Worm (Caenorhabditis elegans) whole organism, mixed stage, embryonic: ENCODE data around the gene F57F4.2.

Source experiments
- M03D4.4 ChIP-seq: sonication (generic microtip); optimal IDR thresholded peaks from 2 replicates; lab custom pipeline; 2017; ENCODE audit warnings: mild to moderate bottlenecking, missing genetic modification characterization, missing compliant biosample characterization
- bed-3 ChIP-seq: fragments of 200-800 bp; sonication (Bioruptor generic); optimal IDR thresholded peaks from 3 replicates; lab custom pipeline; 2018; ENCODE audit warnings: mild to moderate bottlenecking, missing genetic modification characterization, moderate library complexity, missing compliant biosample characterization
- blmp-1 ChIP-seq: fragments of 150-350 bp; optimal IDR thresholded peaks from 2 replicates; lab custom pipeline; 2014; ENCODE audit warnings: missing biosample characterization, missing genetic modification characterization
- ceh-83 ChIP-seq: fragments of 200-800 bp; sonication (Bioruptor generic); optimal IDR thresholded peaks from 2 replicates; lab custom pipeline; 2018; ENCODE audit warnings: mild to moderate bottlenecking, missing genetic modification characterization, missing compliant biosample characterization
- drap-1 ChIP-seq: fragments of 200-800 bp; sonication (Bioruptor generic); optimal IDR thresholded peaks from 3 replicates; lab custom pipeline; 2018; ENCODE audit warnings: mild to moderate bottlenecking, missing genetic modification characterization, missing compliant biosample characterization
- elt-1 ChIP-seq: sonication (generic microtip); optimal IDR thresholded peaks from 2 replicates; lab custom pipeline; 2017; ENCODE audit warnings: missing genetic modification characterization, mild to moderate bottlenecking, missing compliant biosample characterization, antibody characterized with exemption, moderate library complexity, borderline replicate concordance; ENCODE audit not compliant: insufficient read depth
- elt-3 ChIP-seq: fragments of 150-350 bp; optimal IDR thresholded peaks from 2 replicates; lab custom pipeline; 2014; ENCODE audit warnings: missing biosample characterization, missing genetic modification characterization
- flh-1 ChIP-seq: fragments of 200-800 bp; sonication (Bioruptor generic); optimal IDR thresholded peaks from 2 replicates; lab custom pipeline; 2018; ENCODE audit warnings: mild to moderate bottlenecking, missing genetic modification characterization, moderate library complexity, missing compliant biosample characterization
- ham-2 ChIP-seq: fragments of 200-800 bp; sonication (Bioruptor generic); optimal IDR thresholded peaks from 2 replicates; lab custom pipeline; 2018; ENCODE audit warnings: mild to moderate bottlenecking, missing genetic modification characterization, missing compliant biosample characterization
- hlh-1 ChIP-seq: fragments of 150-350 bp; optimal IDR thresholded peaks from 2 replicates; lab custom pipeline; 2014; ENCODE audit warnings: missing biosample characterization, missing genetic modification reagents, missing genetic modification characterization
- lin-13 ChIP-seq: fragments of 150-350 bp; optimal IDR thresholded peaks from 2 replicates; lab custom pipeline; 2014; ENCODE audit warnings: missing biosample characterization, missing genetic modification characterization
- lin-32 ChIP-seq: fragments of 200-800 bp; sonication (Bioruptor generic); optimal IDR thresholded peaks from 2 replicates; lab custom pipeline; 2018; ENCODE audit warnings: mild to moderate bottlenecking, missing genetic modification characterization, missing compliant biosample characterization
- mab-5 ChIP-seq: fragments of 150-350 bp; optimal IDR thresholded peaks from 2 replicates; lab custom pipeline; 2014; ENCODE audit warnings: missing biosample characterization, missing genetic modification characterization
- mep-1 ChIP-seq: fragments of 150-350 bp; optimal IDR thresholded peaks from 2 replicates; lab custom pipeline; 2017; ENCODE audit warnings: missing biosample characterization, missing genetic modification reagents, missing genetic modification characterization, inconsistent platforms
- mls-2 ChIP-seq: sonication (generic microtip); optimal IDR thresholded peaks from 2 replicates; lab custom pipeline; 2016; ENCODE audit warnings: mild to moderate bottlenecking, missing genetic modification characterization, moderate library complexity, missing compliant biosample characterization
- nhr-12 ChIP-seq: fragments of 150-350 bp; optimal IDR thresholded peaks from 2 replicates; lab custom pipeline; 2014; ENCODE audit warnings: missing biosample characterization, missing genetic modification characterization
- nhr-2 ChIP-seq: fragments of 150-350 bp; optimal IDR thresholded peaks from 2 replicates; lab custom pipeline; 2014; ENCODE audit warnings: missing biosample characterization, missing genetic modification characterization
- nhr-237 ChIP-seq: fragments of 150-350 bp; optimal IDR thresholded peaks from 2 replicates; lab custom pipeline; 2014; ENCODE audit warnings: missing biosample characterization, missing genetic modification characterization
- nhr-28 ChIP-seq: fragments of 150-350 bp; optimal IDR thresholded peaks from 2 replicates; lab custom pipeline; 2014; ENCODE audit warnings: missing biosample characterization, missing genetic modification characterization
- nhr-76 ChIP-seq: sonication (generic microtip); optimal IDR thresholded peaks from 2 replicates; lab custom pipeline; 2017; ENCODE audit warnings: missing biosample characterization, missing genetic modification characterization
- pha-4 ChIP-seq: fragments of 150-350 bp; optimal IDR thresholded peaks from 2 replicates; lab custom pipeline; 2018; ENCODE audit warnings: missing biosample characterization, missing genetic modification reagents, missing genetic modification characterization
- sem-2 ChIP-seq: fragments of 200-800 bp; sonication (Bioruptor generic); optimal IDR thresholded peaks from 2 replicates; lab custom pipeline; 2018; ENCODE audit warnings: mild to moderate bottlenecking, missing genetic modification characterization, missing compliant biosample characterization
- snpc-4 ChIP-seq: fragments of 150-350 bp; optimal IDR thresholded peaks from 2 replicates; lab custom pipeline; 2014; ENCODE audit warnings: missing biosample characterization, missing genetic modification characterization
- sptf-1 ChIP-seq: sonication (generic microtip); optimal IDR thresholded peaks from 2 replicates; lab custom pipeline; 2017; ENCODE audit warnings: mild to moderate bottlenecking, missing genetic modification characterization, moderate library complexity, missing compliant biosample characterization
- tbx-8 ChIP-seq: fragments of 200-800 bp; sonication (Bioruptor generic); optimal IDR thresholded peaks from 2 replicates; lab custom pipeline; 2018; ENCODE audit warnings: mild to moderate bottlenecking, missing genetic modification characterization, moderate library complexity, missing compliant biosample characterization
- unc-120 ChIP-seq: sonication (generic microtip); optimal IDR thresholded peaks from 2 replicates; lab custom pipeline; 2017; ENCODE audit warnings: missing genetic modification characterization, missing compliant biosample characterization; ENCODE audit not compliant: poor library complexity, severe bottlenecking
- unc-62 ChIP-seq: fragments of 150-350 bp; optimal IDR thresholded peaks from 2 replicates; lab custom pipeline; 2014; ENCODE audit warnings: missing biosample characterization, missing genetic modification reagents, missing genetic modification characterization
- zip-8 ChIP-seq: fragments of 150-350 bp; optimal IDR thresholded peaks from 2 replicates; lab custom pipeline; 2014; ENCODE audit warnings: missing biosample characterization, missing genetic modification characterization
- ztf-11 ChIP-seq: fragments of 150-350 bp; optimal IDR thresholded peaks from 2 replicates; lab custom pipeline; 2014; ENCODE audit warnings: missing biosample characterization, missing genetic modification characterization

Gene F57F4.2

DNA sequence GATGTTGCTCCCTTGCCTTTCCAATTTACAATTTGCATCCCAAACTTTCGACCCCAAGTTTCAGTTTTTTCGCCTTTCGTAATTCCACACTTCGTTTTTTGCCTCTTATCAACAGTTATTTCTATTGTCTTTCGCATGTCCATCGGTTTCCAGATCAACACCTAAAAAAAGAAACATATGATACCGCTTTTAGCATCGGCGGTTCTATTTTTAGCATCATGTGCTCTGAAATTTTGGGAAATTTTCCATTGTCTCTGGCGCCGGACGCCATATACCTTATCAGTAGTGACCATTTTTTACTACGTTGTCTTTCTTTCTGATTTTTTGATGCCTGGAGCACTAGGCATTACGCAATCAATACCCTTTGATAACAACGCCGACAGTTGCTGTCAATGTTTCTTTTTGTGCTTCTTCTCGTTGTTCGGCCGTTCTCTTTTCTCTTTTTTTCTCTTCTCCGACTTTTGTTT is 33.5 kb downstream of the F57F4.2 start, which contains the start of gene bcl-11:
TSS of gene bcl-11 (plus strand) at position 51 of the 467 bp plus-strand sequence.
- TF ChIP-seq unc-62 (GFP tag; lab: Kevin White, UChicago): no peak
- TF ChIP-seq nhr-28 (tag; lab: Kevin White, UChicago): no peak
- no peak for TF ChIP-seq mep-1 (tag; lab: Kevin White, UChicago)
- no peak for TF ChIP-seq zip-8 (tag; lab: Kevin White, UChicago)
- no peak for TF ChIP-seq hlh-1 (tag; lab: Kevin White, UChicago)
- TF ChIP-seq blmp-1 (tag; lab: Kevin White, UChicago): no peak
- TF ChIP-seq M03D4.4 (tag; lab: Kevin White, UChicago): no peak
- TF ChIP-seq, all 35 proteins: peak for 0

DNA sequence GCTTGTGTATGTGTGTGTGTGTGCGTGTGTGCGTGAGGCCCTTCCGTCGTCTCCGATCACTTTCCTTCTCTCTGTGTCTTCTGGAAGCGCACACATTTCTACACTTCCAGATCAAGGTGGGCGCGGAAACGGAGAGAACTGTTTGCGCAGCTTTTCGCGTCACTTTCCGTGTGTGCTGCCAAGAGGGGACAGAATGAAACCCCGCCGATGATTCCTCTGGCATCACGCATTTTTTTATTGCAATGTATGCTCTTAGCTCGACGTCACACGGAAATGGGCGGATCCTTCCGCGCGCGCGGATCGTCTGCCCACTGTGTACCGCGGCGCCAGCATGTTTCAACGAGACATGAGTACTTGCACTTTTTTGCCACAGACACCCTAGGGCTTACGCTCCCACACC is 34.1 kb downstream of the F57F4.2 start:
- no peak for TF ChIP-seq lin-32 (GFP tag; lab: Kevin White, UChicago)
- TF ChIP-seq drap-1 (GFP tag; lab: Kevin White, UChicago): no peak
- TF ChIP-seq pha-4: no peak
- TF ChIP-seq sem-2 (GFP tag; lab: Kevin White, UChicago): no peak
- no peak for TF ChIP-seq mls-2 (tag; lab: Kevin White, UChicago)
- TF ChIP-seq ceh-83 (GFP tag; lab: Kevin White, UChicago): no peak
- TF ChIP-seq bed-3: no peak
- no peak for TF ChIP-seq M03D4.4 (tag; lab: Kevin White, UChicago)

DNA sequence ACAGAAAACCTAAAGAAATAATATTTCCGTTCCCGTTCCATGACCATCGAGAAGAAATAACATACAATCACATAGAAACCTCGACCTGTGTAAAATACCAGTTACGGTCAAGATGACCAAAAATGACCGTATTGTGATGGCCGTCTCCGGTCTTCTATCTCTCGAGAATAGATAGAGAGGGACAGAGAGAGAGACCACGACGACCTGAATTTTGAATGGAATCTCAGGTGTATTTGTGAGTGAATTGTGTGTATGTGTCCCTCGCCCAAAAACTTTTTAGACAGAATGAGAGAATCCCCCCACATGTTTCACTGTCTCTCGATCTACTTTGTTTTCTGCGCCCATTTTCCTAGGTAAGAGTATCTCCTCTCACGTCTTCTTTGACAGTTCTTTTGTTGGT is 34.7 kb downstream of the F57F4.2 start:
- no peak for TF ChIP-seq ztf-11 (tag; lab: Kevin White, UChicago)
- no peak for TF ChIP-seq M03D4.4 (tag; lab: Kevin White, UChicago)
- TF ChIP-seq lin-13 (tag; lab: Kevin White, UChicago): no peak
- no peak for TF ChIP-seq elt-1
- TF ChIP-seq nhr-2: no peak
- no peak for TF ChIP-seq mab-5 (tag; lab: Kevin White, UChicago)
- no peak for TF ChIP-seq snpc-4
- TF ChIP-seq, all 35 proteins: peak for 0

DNA sequence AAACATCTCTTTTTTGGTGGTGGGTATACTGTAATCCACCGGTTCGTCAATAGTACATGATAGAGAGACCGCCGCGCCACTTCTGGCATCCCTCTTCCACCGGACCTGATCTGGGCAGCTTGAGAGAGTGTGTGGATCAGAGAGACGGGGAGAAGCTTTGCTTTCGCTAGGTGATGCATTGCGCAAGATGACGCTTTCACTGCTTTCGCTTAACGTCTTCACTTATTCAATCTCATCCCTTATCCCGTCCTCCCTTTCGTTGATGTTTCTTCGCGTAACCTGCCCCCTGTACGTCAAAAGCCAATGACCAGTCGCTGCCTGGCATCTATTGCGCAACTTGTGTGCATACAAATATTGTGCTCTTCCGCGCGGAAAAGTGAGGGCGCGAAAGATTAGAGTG is 35.3 kb downstream of the F57F4.2 start:
- TF ChIP-seq ham-2 (peak; percentile 85), flh-1 (GFP tag; lab: Kevin White, UChicago) (no peak), nhr-237 (tag; lab: Kevin White, UChicago) (no peak), snpc-4 (no peak), mep-1 (tag; lab: Kevin White, UChicago) (no peak), elt-3 (no peak), blmp-1 (tag; lab: Kevin White, UChicago) (peak; percentile 99), mls-2 (tag; lab: Kevin White, UChicago) (no peak), unc-120 (tag; lab: Kevin White, UChicago) (no peak), elt-1 (peak; percentile 65), nhr-28 (tag; lab: Kevin White, UChicago) (no peak), nhr-76 (tag; lab: Kevin White, UChicago) (no peak), tbx-8 (GFP tag; lab: Kevin White, UChicago) (no peak), nhr-12 (tag; lab: Kevin White, UChicago) (no peak), sptf-1 (peak; percentile 1)

DNA sequence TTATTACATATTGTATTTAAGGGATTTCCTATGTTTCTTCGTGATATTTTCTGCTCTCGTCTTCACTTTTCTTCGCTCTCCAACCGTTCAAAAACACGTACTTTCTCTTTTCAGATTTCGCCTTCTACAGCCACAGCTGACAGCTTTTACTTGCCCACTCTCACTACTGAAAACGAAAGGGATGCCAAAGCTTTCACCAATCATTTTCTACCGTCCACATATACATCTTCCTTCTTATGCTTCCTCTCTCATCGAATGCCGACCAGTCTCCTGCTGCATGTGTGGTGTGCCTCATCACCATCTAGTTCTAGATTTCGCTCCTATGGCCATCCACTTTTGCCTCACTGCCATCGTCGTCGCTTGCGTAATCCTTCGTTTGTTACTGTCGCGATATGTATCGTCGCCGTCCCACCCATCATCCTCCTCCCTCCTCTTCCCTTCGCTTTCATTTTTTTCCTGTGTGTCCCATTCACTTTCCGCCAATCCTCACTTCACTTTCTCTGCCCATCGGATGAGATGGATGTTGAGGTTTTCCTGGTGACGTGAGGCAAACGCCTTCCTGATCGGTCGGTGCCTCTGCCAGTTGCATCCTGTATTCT is 36.3 kb downstream of the F57F4.2 start:
- TF ChIP-seq blmp-1 (tag; lab: Kevin White, UChicago) (peak; percentile 77), ham-2 (no peak), nhr-12 (tag; lab: Kevin White, UChicago) (no peak)

DNA sequence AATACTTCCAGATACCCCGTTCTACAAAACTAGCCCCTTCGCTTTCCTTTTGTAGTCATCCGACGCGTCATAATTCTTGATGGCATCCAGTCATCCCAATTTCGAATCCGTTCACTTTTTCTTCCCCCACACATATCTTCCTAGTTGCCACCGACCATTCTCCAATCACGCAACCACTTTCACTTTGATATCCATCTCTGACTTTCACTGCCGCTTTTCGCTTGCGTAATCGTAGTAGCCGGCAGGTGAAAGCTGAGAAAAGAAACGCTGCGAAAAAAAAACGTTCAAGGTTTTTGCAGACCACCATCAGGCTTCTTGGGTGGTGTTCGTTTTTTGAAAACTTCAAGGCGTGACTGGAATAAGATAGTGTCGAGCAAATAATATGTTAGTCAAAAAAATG is 37.2 kb downstream of the F57F4.2 start:
- peak; percentile 98 for TF ChIP-seq blmp-1 (tag; lab: Kevin White, UChicago)
- no peak for TF ChIP-seq mep-1 (tag; lab: Kevin White, UChicago)
- TF ChIP-seq ham-2: peak; percentile 84
- no peak for TF ChIP-seq drap-1 (GFP tag; lab: Kevin White, UChicago)
